Worm (Caenorhabditis elegans) whole organism, L4 larva: ENCODE results near the gene C49F8.15.

Experiments used
- R02D3.7 ChIP-seq: fragments of 150-350 bp; sonication (generic microtip); optimal IDR thresholded peaks from 3 replicates; lab custom pipeline; 2014; ENCODE audit warnings: missing biosample characterization, missing genetic modification characterization
- aha-1 ChIP-seq: fragments of 150-350 bp; peaks from one replicate; lab custom pipeline; 2014; ENCODE audit warnings: missing biosample characterization, missing genetic modification characterization
- ceh-20 ChIP-seq: fragments of 200-800 bp; sonication (Bioruptor generic); IDR thresholded peaks from 2 replicates; pipeline ENCODE4 v1.3.6; 2022; ENCODE audit warnings: missing genetic modification reagents, missing genetic modification characterization, missing compliant biosample characterization
- ceh-28 ChIP-seq: fragments of 150-350 bp; optimal IDR thresholded peaks from 2 replicates; lab custom pipeline; 2014; ENCODE audit warnings: missing biosample characterization, missing genetic modification reagents, missing genetic modification characterization
- ceh-62 ChIP-seq: sonication (generic microtip); optimal IDR thresholded peaks from 2 replicates; lab custom pipeline; 2017; ENCODE audit warnings: missing biosample characterization, missing genetic modification characterization
- ceh-82 ChIP-seq: sonication (generic microtip); optimal IDR thresholded peaks from 2 replicates; lab custom pipeline; 2017; ENCODE audit warnings: missing biosample characterization, missing genetic modification characterization
- ces-1 ChIP-seq: fragments of 150-350 bp; sonication (generic microtip); optimal IDR thresholded peaks from 4 replicates; lab custom pipeline; 2014; ENCODE audit warnings: missing biosample characterization, missing genetic modification reagents, missing genetic modification characterization
- ctbp-1 ChIP-seq: fragments of 200-800 bp; sonication (Bioruptor generic); IDR thresholded peaks from 2 replicates; pipeline ENCODE4 v1.3.6; 2022; ENCODE audit warnings: missing genetic modification reagents, missing genetic modification characterization, missing compliant biosample characterization
- daf-16 ChIP-seq, 3 experiments: sonication (generic microtip); optimal IDR thresholded peaks; 2 replicates each; lab custom pipeline; 2016 to 2017; ENCODE audit warnings: missing genetic modification characterization in 3 of 3, missing genetic modification reagents in 3 of 3, mild to moderate bottlenecking in 2 of 3, missing compliant biosample characterization in 2 of 3, missing biosample characterization in 1 of 3, moderate library complexity in 1 of 3
- daf-8 ChIP-seq: fragments of 200-800 bp; sonication (Bioruptor generic); IDR thresholded peaks from 2 replicates; pipeline ENCODE4 v1.3.6; 2022; ENCODE audit warnings: missing genetic modification characterization, missing compliant biosample characterization
- dmd-9 ChIP-seq: fragments of 200-800 bp; sonication (Bioruptor generic); IDR thresholded peaks from 2 replicates; pipeline ENCODE4 v1.3.6; 2022; ENCODE audit warnings: missing genetic modification reagents, missing genetic modification characterization, missing compliant biosample characterization
- egl-43 ChIP-seq: fragments of 200-800 bp; sonication (Bioruptor generic); IDR thresholded peaks from 2 replicates; pipeline ENCODE4 v1.3.6; 2022; ENCODE audit warnings: missing genetic modification reagents, missing genetic modification characterization, missing compliant biosample characterization
- fkh-10 ChIP-seq: fragments of 150-350 bp; optimal IDR thresholded peaks from 2 replicates; lab custom pipeline; 2014; ENCODE audit warnings: missing biosample characterization, missing genetic modification reagents, missing genetic modification characterization
- hlh-11 ChIP-seq: fragments of 200-800 bp; sonication (Bioruptor generic); optimal IDR thresholded peaks from 2 replicates; lab custom pipeline; 2018; ENCODE audit warnings: mild to moderate bottlenecking, missing genetic modification characterization, missing compliant biosample characterization
- hmg-1.1 ChIP-seq: fragments of 200-800 bp; sonication (Bioruptor generic); IDR thresholded peaks from 2 replicates; pipeline ENCODE4 v1.3.6; 2022; ENCODE audit warnings: missing genetic modification reagents, missing genetic modification characterization, missing compliant biosample characterization
- jun-1 ChIP-seq: fragments of 150-350 bp; optimal IDR thresholded peaks from 2 replicates; lab custom pipeline; 2014; ENCODE audit warnings: missing biosample characterization, missing genetic modification reagents, missing genetic modification characterization
- lin-1 ChIP-seq: fragments of 200-800 bp; sonication (Bioruptor generic); IDR thresholded peaks from 2 replicates; pipeline ENCODE4 v1.3.6; 2022; ENCODE audit warnings: missing genetic modification reagents, missing genetic modification characterization, missing compliant biosample characterization
- lir-3 ChIP-seq: sonication (generic microtip); optimal IDR thresholded peaks from 2 replicates; lab custom pipeline; 2016; ENCODE audit warnings: mild to moderate bottlenecking, missing genetic modification characterization, missing compliant biosample characterization
- madf-5 ChIP-seq, 2 experiments: fragments of 200-800 bp; sonication (Bioruptor generic); IDR thresholded peaks; 2 replicates each; pipeline ENCODE4 v1.3.6; 2022; ENCODE audit warnings: missing compliant biosample characterization in 2 of 2, missing genetic modification characterization in 2 of 2
- mdl-1 ChIP-seq, 2 experiments: fragments of 150-350 bp in 1 of 2; sonication (generic microtip) in 1 of 2; optimal IDR thresholded peaks; 2 replicates each; lab custom pipeline; 2014 to 2017; ENCODE audit warnings: missing biosample characterization in 2 of 2, missing genetic modification characterization in 2 of 2
- nhr-10 ChIP-seq: fragments of 150-350 bp; optimal IDR thresholded peaks from 2 replicates; lab custom pipeline; 2014; ENCODE audit warnings: missing biosample characterization, missing genetic modification characterization
- nhr-11 ChIP-seq: fragments of 150-350 bp; optimal IDR thresholded peaks from 2 replicates; lab custom pipeline; 2014; ENCODE audit warnings: missing biosample characterization, missing genetic modification characterization
- nhr-111 ChIP-seq: fragments of 200-800 bp; sonication (Bioruptor generic); optimal IDR thresholded peaks from 2 replicates; lab custom pipeline; 2018; ENCODE audit warnings: mild to moderate bottlenecking, missing genetic modification characterization, missing compliant biosample characterization
- nhr-237 ChIP-seq: sonication (generic microtip); optimal IDR thresholded peaks from 2 replicates; lab custom pipeline; 2017; ENCODE audit warnings: missing biosample characterization, missing genetic modification characterization
- nhr-25 ChIP-seq: sonication (generic microtip); optimal IDR thresholded peaks from 2 replicates; lab custom pipeline; 2017; ENCODE audit warnings: missing genetic modification characterization, mild to moderate bottlenecking, missing compliant biosample characterization, antibody characterized with exemption, moderate library complexity, borderline replicate concordance; ENCODE audit not compliant: insufficient read depth
- nhr-28 ChIP-seq: fragments of 150-350 bp; optimal IDR thresholded peaks from 2 replicates; lab custom pipeline; 2014; ENCODE audit warnings: missing biosample characterization, missing genetic modification characterization
- nhr-41 ChIP-seq: fragments of 200-800 bp; sonication (Bioruptor generic); IDR thresholded peaks from 2 replicates; pipeline ENCODE4 v1.3.6; 2022; ENCODE audit warnings: missing genetic modification reagents, missing genetic modification characterization, missing compliant biosample characterization
- nhr-42 ChIP-seq: fragments of 200-800 bp; sonication (Bioruptor generic); IDR thresholded peaks from 2 replicates; pipeline ENCODE4 v1.3.6; 2022; ENCODE audit warnings: missing genetic modification characterization, missing compliant biosample characterization
- nhr-48 ChIP-seq: sonication (generic microtip); optimal IDR thresholded peaks from 2 replicates; lab custom pipeline; 2016; ENCODE audit warnings: mild to moderate bottlenecking, missing genetic modification characterization, missing compliant biosample characterization
- nhr-6 ChIP-seq: fragments of 150-350 bp; optimal IDR thresholded peaks from 2 replicates; lab custom pipeline; 2014; ENCODE audit warnings: missing biosample characterization, missing genetic modification characterization
- nhr-76 ChIP-seq: fragments of 150-350 bp; optimal IDR thresholded peaks from 2 replicates; lab custom pipeline; 2014; ENCODE audit warnings: missing biosample characterization, missing genetic modification characterization
- nhr-77 ChIP-seq: fragments of 150-350 bp; optimal IDR thresholded peaks from 2 replicates; lab custom pipeline; 2014; ENCODE audit warnings: missing biosample characterization, missing genetic modification characterization
- pha-4 ChIP-seq, 2 experiments: fragments of 150-350 bp in 1 of 2; fragments of 200-800 bp in 1 of 2; sonication (Bioruptor generic) in 1 of 2; IDR thresholded peaks in 1 of 2; optimal IDR thresholded peaks in 1 of 2; 2 replicates each; pipeline versions ENCODE4 v1.3.6 to Lab custom; 2014 to 2022; ENCODE audit warnings: missing genetic modification characterization in 2 of 2, missing genetic modification reagents in 2 of 2, missing biosample characterization in 1 of 2, missing compliant biosample characterization in 1 of 2
- php-3 ChIP-seq: fragments of 200-800 bp; sonication (Bioruptor generic); IDR thresholded peaks from 2 replicates; pipeline ENCODE4 v1.3.6; 2022; ENCODE audit warnings: missing genetic modification reagents, missing genetic modification characterization, missing compliant biosample characterization
- rbr-2 ChIP-seq: sonication (generic microtip); optimal IDR thresholded peaks from 2 replicates; lab custom pipeline; 2016; ENCODE audit warnings: missing genotype, missing genetic modification characterization, missing compliant biosample characterization
- set-16 ChIP-seq: fragments of 200-800 bp; sonication (Bioruptor generic); IDR thresholded peaks from 2 replicates; pipeline ENCODE4 v1.3.6; 2022; ENCODE audit warnings: missing genetic modification reagents, missing genetic modification characterization, missing compliant biosample characterization
- skn-1 ChIP-seq: fragments of 150-350 bp; optimal IDR thresholded peaks from 2 replicates; lab custom pipeline; 2014; ENCODE audit warnings: missing biosample characterization, missing genetic modification characterization
- spr-3 ChIP-seq: fragments of 200-800 bp; sonication (Bioruptor generic); optimal IDR thresholded peaks from 2 replicates; lab custom pipeline; 2018; ENCODE audit warnings: mild to moderate bottlenecking, missing genetic modification characterization, missing compliant biosample characterization
- zfp-2 ChIP-seq: sonication (generic microtip); optimal IDR thresholded peaks from 2 replicates; lab custom pipeline; 2016; ENCODE audit warnings: mild to moderate bottlenecking, missing genetic modification characterization, missing compliant biosample characterization
- zip-11 ChIP-seq: fragments of 200-800 bp; sonication (Bioruptor generic); IDR thresholded peaks from 2 replicates; pipeline ENCODE4 v1.3.6; 2022; ENCODE audit warnings: missing genetic modification characterization, missing compliant biosample characterization
- ztf-7 ChIP-seq: fragments of 150-350 bp; optimal IDR thresholded peaks from 2 replicates; lab custom pipeline; 2014; ENCODE audit warnings: missing biosample characterization, missing genetic modification characterization

The C49F8.15 gene

DNA sequence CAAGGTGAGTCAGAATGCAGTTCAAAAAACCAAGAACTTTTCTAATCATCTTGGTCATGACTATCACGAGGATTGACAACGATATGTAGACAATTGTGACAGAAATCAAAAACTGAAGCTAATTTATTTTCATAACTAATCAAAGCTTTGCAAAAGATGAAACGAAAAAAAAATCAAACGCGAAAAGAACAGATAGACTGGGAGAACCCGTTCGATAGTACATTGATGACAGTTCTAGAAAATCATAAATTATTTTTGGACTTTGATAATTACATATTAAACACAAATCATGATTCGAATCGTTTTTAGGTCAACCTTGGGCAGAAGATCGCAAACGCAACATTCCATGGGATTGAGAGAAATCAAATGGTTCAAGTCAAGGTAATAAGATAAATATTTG, 37.3 kb downstream of the C49F8.15 start (continued):
- TF ChIP-seq ceh-28 (tag; lab: Kevin White, UChicago) (no peak), skn-1 (no peak), pha-4 (GFP tag; IDR thresholded peaks at IDR 0.05; lab: Robert Waterston, UW) (no peak), pha-4 (tag; optimal IDR thresholded peaks at IDR 0.05; lab: Kevin White, UChicago) (no peak), rbr-2 (tag; lab: Kevin White, UChicago) (no peak), lin-1 (GFP tag; lab: Robert Waterston, UW) (no peak), madf-5 (GFP tag; IDR thresholded peaks at IDR 0.05; lab: Robert Waterston, UW) (no peak), nhr-111 (GFP tag; lab: Kevin White, UChicago) (no peak), daf-8 (no peak), nhr-76 (tag; lab: Kevin White, UChicago) (no peak), jun-1 (tag; lab: Kevin White, UChicago) (no peak), lir-3 (tag; lab: Kevin White, UChicago) (no peak), ceh-62 (tag; lab: Kevin White, UChicago) (no peak), nhr-28 (peak; percentile 76), set-16 (GFP tag; lab: Robert Waterston, UW) (no peak), daf-16 (GFP tag; optimal IDR thresholded peaks at IDR 0.05; lab: Kevin White, UChicago) (no peak), daf-16 (tag; optimal IDR thresholded peaks at IDR 0.05; lab: Kevin White, UChicago) (no peak), R02D3.7 (tag; lab: Kevin White, UChicago) (no peak), ceh-82 (tag; lab: Kevin White, UChicago) (no peak), nhr-77 (tag; lab: Kevin White, UChicago) (no peak), nhr-42 (GFP tag; lab: Robert Waterston, UW) (no peak), hlh-11 (peak; percentile 33), aha-1 (tag; lab: Kevin White, UChicago) (no peak), nhr-237 (tag; lab: Kevin White, UChicago) (no peak), nhr-25 (tag; lab: Kevin White, UChicago) (peak; percentile 72), egl-43 (no peak), fkh-10 (GFP tag; lab: Kevin White, UChicago) (no peak), mdl-1 (tag; optimal IDR thresholded peaks at IDR 0.05; lab: Kevin White, UChicago) (peak in 1 of 2 experiments; percentile 72), nhr-6 (tag; lab: Kevin White, UChicago) (no peak), nhr-10 (tag; lab: Kevin White, UChicago) (no peak), ztf-7 (tag; lab: Kevin White, UChicago) (no peak), nhr-11 (tag; lab: Kevin White, UChicago) (no peak), ctbp-1 (GFP tag; lab: Robert Waterston, UW) (no peak), dmd-9 (GFP tag; lab: Robert Waterston, UW) (no peak), zfp-2 (tag; lab: Kevin White, UChicago) (no peak), nhr-41 (GFP tag; lab: Robert Waterston, UW) (no peak)
- TF ChIP-seq, all 104 proteins: peak for 8

DNA sequence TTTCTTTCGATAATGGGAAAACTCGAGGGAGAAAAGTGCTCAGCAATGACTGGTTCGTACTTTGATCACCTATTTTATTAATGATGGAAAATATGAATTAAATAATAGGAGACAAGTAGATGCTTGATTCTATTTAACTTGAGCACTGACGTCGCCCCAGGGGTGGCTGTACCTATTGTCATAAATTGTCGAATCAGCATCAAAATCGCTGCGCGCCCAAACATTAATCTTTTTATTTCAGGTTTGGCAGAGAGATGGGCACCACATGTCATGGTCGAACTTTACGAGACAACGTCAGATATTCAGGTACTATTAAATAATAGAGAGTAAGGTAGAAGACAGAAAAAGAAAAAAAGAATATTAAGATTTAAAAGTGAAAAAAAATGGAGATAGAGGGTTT, 38.1 kb downstream of the C49F8.15 start:
- TF ChIP-seq spr-3 (GFP tag; lab: Kevin White, UChicago) (no peak), aha-1 (tag; lab: Kevin White, UChicago) (peak; percentile 96), madf-5 (GFP tag; IDR thresholded peaks at IDR 0.05; lab: Robert Waterston, UW) (no peak), ces-1 (no peak), hmg-1.1 (GFP tag; lab: Robert Waterston, UW) (no peak), lin-1 (GFP tag; lab: Robert Waterston, UW) (no peak), nhr-48 (no peak), ceh-20 (GFP tag; lab: Robert Waterston, UW) (peak; percentile 8; the same call in 1 of the 2 replicates)

DNA sequence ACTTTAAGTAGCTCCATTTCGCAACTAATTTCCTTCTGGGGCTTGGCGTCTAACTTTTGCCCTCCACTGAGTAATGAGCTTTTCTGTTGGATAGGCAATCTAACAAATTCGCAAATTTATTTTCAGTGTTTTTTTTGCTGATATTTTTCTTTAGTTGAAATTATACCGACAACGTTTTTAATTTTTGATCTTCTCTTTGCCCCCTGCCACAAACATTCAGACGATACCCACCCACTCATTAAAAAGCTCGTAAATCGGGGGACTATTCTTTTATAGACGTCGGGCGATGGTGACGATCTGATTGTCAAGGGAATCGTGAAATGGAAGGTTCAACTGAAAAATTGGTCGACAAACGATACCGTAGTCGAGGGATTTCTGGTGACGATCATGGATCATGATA, 38.7 kb downstream of the C49F8.15 start:
- TF ChIP-seq php-3 (GFP tag; lab: Robert Waterston, UW) = peak; percentile 56; the same call in 1 of the 2 replicates
- no peak for TF ChIP-seq zip-11 (GFP tag; lab: Robert Waterston, UW)
- TF ChIP-seq nhr-28 = no peak
